Worm (Caenorhabditis elegans) whole organism, L3 larva: ENCODE measurements around the gene F47B8.8.

ENCODE experiments used
- R02D3.7 ChIP-seq: fragments of 150-350 bp; optimal IDR thresholded peaks from 2 replicates; lab custom pipeline; 2014; ENCODE audit warnings: missing biosample characterization, missing genetic modification characterization
- ZK546.5 ChIP-seq: sonication (generic microtip); optimal IDR thresholded peaks from 2 replicates; lab custom pipeline; 2017; ENCODE audit warnings: missing biosample characterization, missing genetic modification characterization
- aly-2 ChIP-seq: fragments of 150-350 bp; optimal IDR thresholded peaks from 2 replicates; lab custom pipeline; 2014; ENCODE audit warnings: missing biosample characterization, missing genetic modification characterization
- ama-1 ChIP-seq: fragments of 150-350 bp; optimal IDR thresholded peaks from 2 replicates; lab custom pipeline; 2018
- ceh-16 ChIP-seq: sonication (generic microtip); optimal IDR thresholded peaks from 2 replicates; lab custom pipeline; 2017; ENCODE audit warnings: missing biosample characterization, missing genetic modification characterization
- ceh-28 ChIP-seq: fragments of 150-350 bp; optimal IDR thresholded peaks from 2 replicates; lab custom pipeline; 2014; ENCODE audit warnings: missing biosample characterization, missing genetic modification reagents, missing genetic modification characterization
- ceh-82 ChIP-seq: fragments of 150-350 bp; optimal IDR thresholded peaks from 2 replicates; lab custom pipeline; 2014; ENCODE audit warnings: missing biosample characterization, missing genetic modification characterization
- ceh-9 ChIP-seq: sonication (generic microtip); optimal IDR thresholded peaks from 2 replicates; lab custom pipeline; 2018; ENCODE audit warnings: missing biosample characterization, missing genetic modification characterization
- daf-12 ChIP-seq: fragments of 150-350 bp; optimal IDR thresholded peaks from 2 replicates; lab custom pipeline; 2014; ENCODE audit warnings: missing biosample characterization, missing genetic modification reagents, missing genetic modification characterization
- egl-27 ChIP-seq: sonication (generic microtip); optimal IDR thresholded peaks from 4 replicates; lab custom pipeline; 2017; ENCODE audit warnings: missing biosample characterization, missing genetic modification reagents, missing genetic modification characterization
- egl-5 ChIP-seq: fragments of 150-350 bp; optimal IDR thresholded peaks from 2 replicates; lab custom pipeline; 2017; ENCODE audit warnings: missing biosample characterization, missing genetic modification reagents, missing genetic modification characterization, inconsistent platforms
- elt-1 ChIP-seq: fragments of 150-350 bp; optimal IDR thresholded peaks from 2 replicates; lab custom pipeline; 2014; ENCODE audit warnings: missing biosample characterization, missing genetic modification characterization
- elt-2 ChIP-seq: sonication (generic microtip); optimal IDR thresholded peaks from 2 replicates; lab custom pipeline; 2016; ENCODE audit warnings: missing genetic modification reagents, mild to moderate bottlenecking, missing genetic modification characterization, missing compliant biosample characterization
- elt-3 ChIP-seq, 3 experiments: fragments of 150-350 bp in 1 of 3; sonication (generic microtip) in 2 of 3; optimal IDR thresholded peaks; 2 replicates in 2 of 3; 4 replicates in 1 of 3; lab custom pipeline; 2014 to 2017; ENCODE audit warnings: missing biosample characterization in 3 of 3, missing genetic modification characterization in 3 of 3
- eor-1 ChIP-seq, 2 experiments: fragments of 150-350 bp; optimal IDR thresholded peaks; 2 replicates each; lab custom pipeline; 2014 to 2018; ENCODE audit warnings: missing biosample characterization in 2 of 2, missing genetic modification characterization in 2 of 2
- fkh-10 ChIP-seq: sonication (generic microtip); optimal IDR thresholded peaks from 2 replicates; lab custom pipeline; 2017; ENCODE audit warnings: missing biosample characterization, missing genetic modification reagents, missing genetic modification characterization
- fkh-2 ChIP-seq: fragments of 150-350 bp; optimal IDR thresholded peaks from 2 replicates; lab custom pipeline; 2014; ENCODE audit warnings: missing biosample characterization, missing genetic modification reagents, missing genetic modification characterization
- fos-1 ChIP-seq: fragments of 150-350 bp; optimal IDR thresholded peaks from 2 replicates; lab custom pipeline; 2014; ENCODE audit warnings: missing biosample characterization, missing genetic modification characterization
- hmg-11 ChIP-seq: sonication (generic microtip); optimal IDR thresholded peaks from 2 replicates; lab custom pipeline; 2016; ENCODE audit warnings: missing genetic modification characterization, missing compliant biosample characterization
- jun-1 ChIP-seq: fragments of 150-350 bp; optimal IDR thresholded peaks from 2 replicates; lab custom pipeline; 2014; ENCODE audit warnings: missing biosample characterization, missing genetic modification reagents, missing genetic modification characterization
- lin-15B ChIP-seq: fragments of 150-350 bp; optimal IDR thresholded peaks from 2 replicates; lab custom pipeline; 2014; ENCODE audit warnings: missing biosample characterization, missing genetic modification characterization
- lin-39 ChIP-seq: fragments of 150-350 bp; optimal IDR thresholded peaks from 2 replicates; lab custom pipeline; 2018; ENCODE audit warnings: missing biosample characterization, missing genetic modification reagents, missing genetic modification characterization
- lsy-12 ChIP-seq: sonication (generic microtip); optimal IDR thresholded peaks from 2 replicates; lab custom pipeline; 2016; ENCODE audit warnings: mild to moderate bottlenecking, missing genetic modification characterization, missing compliant biosample characterization
- mdl-1 ChIP-seq: fragments of 150-350 bp; optimal IDR thresholded peaks from 2 replicates; lab custom pipeline; 2014; ENCODE audit warnings: missing biosample characterization, missing genetic modification characterization
- mml-1 ChIP-seq: fragments of 150-350 bp; sonication (generic microtip); optimal IDR thresholded peaks from 3 replicates; lab custom pipeline; 2014; ENCODE audit warnings: missing biosample characterization, missing genetic modification characterization
- nfya-1 ChIP-seq: sonication (generic microtip); optimal IDR thresholded peaks from 2 replicates; lab custom pipeline; 2017; ENCODE audit warnings: missing genetic modification characterization, mild to moderate bottlenecking, missing compliant biosample characterization, antibody characterized with exemption, moderate library complexity; ENCODE audit not compliant: insufficient read depth
- nhr-11 ChIP-seq: fragments of 150-350 bp; optimal IDR thresholded peaks from 2 replicates; lab custom pipeline; 2014; ENCODE audit warnings: missing biosample characterization, missing genetic modification characterization
- nhr-12 ChIP-seq: fragments of 150-350 bp; optimal IDR thresholded peaks from 2 replicates; lab custom pipeline; 2014; ENCODE audit warnings: missing biosample characterization, missing genetic modification characterization
- nhr-23 ChIP-seq: fragments of 150-350 bp; optimal IDR thresholded peaks from 2 replicates; lab custom pipeline; 2014; ENCODE audit warnings: missing biosample characterization, missing genetic modification reagents, missing genetic modification characterization
- nhr-237 ChIP-seq: fragments of 150-350 bp; optimal IDR thresholded peaks from 2 replicates; lab custom pipeline; 2014; ENCODE audit warnings: missing biosample characterization, missing genetic modification characterization
- nhr-25 ChIP-seq: sonication (generic microtip); optimal IDR thresholded peaks from 2 replicates; lab custom pipeline; 2017; ENCODE audit warnings: missing biosample characterization, missing genetic modification characterization
- nhr-28 ChIP-seq: fragments of 150-350 bp; optimal IDR thresholded peaks from 2 replicates; lab custom pipeline; 2014; ENCODE audit warnings: missing biosample characterization, missing genetic modification characterization
- nhr-43 ChIP-seq: sonication (generic microtip); optimal IDR thresholded peaks from 2 replicates; lab custom pipeline; 2016; ENCODE audit warnings: mild to moderate bottlenecking, missing genetic modification characterization, missing compliant biosample characterization; ENCODE audit not compliant: poor library complexity, severe bottlenecking
- nhr-67 ChIP-seq: fragments of 150-350 bp; optimal IDR thresholded peaks from 2 replicates; lab custom pipeline; 2014; ENCODE audit warnings: missing biosample characterization, missing genetic modification characterization
- nhr-76 ChIP-seq: fragments of 150-350 bp; sonication (generic microtip); optimal IDR thresholded peaks from 5 replicates; lab custom pipeline; 2014; ENCODE audit warnings: missing biosample characterization, missing genetic modification characterization
- nhr-77 ChIP-seq: fragments of 150-350 bp; optimal IDR thresholded peaks from 2 replicates; lab custom pipeline; 2014; ENCODE audit warnings: missing biosample characterization, missing genetic modification characterization
- pha-4 ChIP-seq: fragments of 150-350 bp; optimal IDR thresholded peaks from 2 replicates; lab custom pipeline; 2014; ENCODE audit warnings: missing biosample characterization, missing genetic modification reagents, missing genetic modification characterization
- pqm-1 ChIP-seq: fragments of 150-350 bp; optimal IDR thresholded peaks from 2 replicates; lab custom pipeline; 2017; ENCODE audit warnings: missing biosample characterization, missing genetic modification characterization, inconsistent platforms
- sea-2 ChIP-seq: fragments of 150-350 bp; sonication (generic microtip); optimal IDR thresholded peaks from 4 replicates; lab custom pipeline; 2014; ENCODE audit warnings: missing biosample characterization, missing genetic modification reagents, missing genetic modification characterization
- skn-1 ChIP-seq: fragments of 150-350 bp; optimal IDR thresholded peaks from 2 replicates; lab custom pipeline; 2014; ENCODE audit warnings: missing biosample characterization, missing genetic modification characterization
- snpc-4 ChIP-seq: fragments of 150-350 bp; optimal IDR thresholded peaks from 2 replicates; lab custom pipeline; 2014; ENCODE audit warnings: missing biosample characterization, missing genetic modification characterization
- tbx-2 ChIP-seq: sonication (generic microtip); optimal IDR thresholded peaks from 2 replicates; lab custom pipeline; 2016; ENCODE audit warnings: mild to moderate bottlenecking, missing genetic modification characterization, missing compliant biosample characterization
- unc-39 ChIP-seq: sonication (generic microtip); optimal IDR thresholded peaks from 4 replicates; lab custom pipeline; 2017; ENCODE audit warnings: missing biosample characterization, missing genetic modification characterization
- unc-62 ChIP-seq: fragments of 150-350 bp; sonication (generic microtip); optimal IDR thresholded peaks from 4 replicates; lab custom pipeline; 2014; ENCODE audit warnings: missing biosample characterization, missing genetic modification reagents, missing genetic modification characterization
- zag-1 ChIP-seq: fragments of 150-350 bp; optimal IDR thresholded peaks from 2 replicates; lab custom pipeline; 2014; ENCODE audit warnings: missing biosample characterization, missing genetic modification characterization
- ztf-11 ChIP-seq: fragments of 150-350 bp; optimal IDR thresholded peaks from 2 replicates; lab custom pipeline; 2014; ENCODE audit warnings: missing biosample characterization, missing genetic modification characterization
- ztf-4 ChIP-seq: fragments of 150-350 bp; optimal IDR thresholded peaks from 2 replicates; lab custom pipeline; 2014; ENCODE audit warnings: missing biosample characterization, missing genetic modification characterization

Gene F47B8.8

DNA sequence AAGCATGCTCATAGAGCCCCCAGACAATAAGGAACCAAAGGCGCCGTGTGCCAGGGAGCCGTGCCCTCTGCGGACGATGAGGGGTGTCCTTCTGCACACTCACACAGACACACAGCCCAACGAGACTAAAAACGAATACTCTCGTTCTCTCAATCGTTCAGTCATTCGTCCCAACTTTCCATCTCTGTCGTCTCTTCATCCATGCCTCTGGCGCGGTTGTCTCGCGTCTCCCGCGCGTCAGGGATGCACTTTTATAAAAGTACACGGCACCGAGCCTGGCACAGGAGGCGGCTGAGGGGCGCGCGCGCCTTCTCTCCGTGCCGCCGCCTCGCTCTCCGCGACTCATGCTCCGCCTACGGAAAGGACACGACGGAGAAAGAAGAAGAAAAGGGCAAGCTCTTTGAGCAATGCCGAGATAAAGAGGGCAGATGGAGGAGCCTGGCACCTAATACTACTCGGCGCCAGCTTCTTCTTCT lies 35.0 kb downstream of the F47B8.8 start:
- TF ChIP-seq pha-4 (tag; lab: Kevin White, UChicago) (no peak), egl-27 (no peak), ceh-9 (no peak), ama-1 (lab: Kevin White, UChicago) (no peak), ztf-4 (no peak), nhr-12 (tag; lab: Kevin White, UChicago) (no peak), ceh-16 (tag; lab: Kevin White, UChicago) (no peak), sea-2 (GFP tag; lab: Kevin White, UChicago) (no peak), nhr-67 (tag; lab: Kevin White, UChicago) (no peak), elt-3 (tag; optimal IDR thresholded peaks at IDR 0.05; lab: Kevin White, UChicago) (no peak), skn-1 (tag; lab: Kevin White, UChicago) (peak; percentile 63), ceh-82 (tag; lab: Kevin White, UChicago) (peak; percentile 72), jun-1 (peak; percentile 15), R02D3.7 (tag; lab: Kevin White, UChicago) (peak; percentile 52), nhr-23 (peak; percentile 90), snpc-4 (peak; percentile 44), egl-5 (no peak), mdl-1 (tag; lab: Kevin White, UChicago) (peak; percentile 70), ztf-11 (tag; lab: Kevin White, UChicago) (peak; percentile 38), elt-1 (tag; lab: Kevin White, UChicago) (peak; percentile 22), hmg-11 (tag; lab: Kevin White, UChicago) (peak; percentile 83), daf-12 (tag; lab: Kevin White, UChicago) (peak; percentile 99), eor-1 (tag; optimal IDR thresholded peaks at IDR 0.05; lab: Kevin White, UChicago) (no peak), ZK546.5 (tag; lab: Kevin White, UChicago) (no peak), nhr-76 (no peak), aly-2 (tag; lab: Kevin White, UChicago) (no peak), nhr-237 (tag; lab: Kevin White, UChicago) (no peak), lsy-12 (tag; lab: Kevin White, UChicago) (peak; percentile 86), nhr-43 (tag; lab: Kevin White, UChicago) (peak; percentile 74), unc-62 (GFP tag; lab: Kevin White, UChicago) (peak; percentile 85), nfya-1 (tag; lab: Kevin White, UChicago) (peak; percentile 95), mml-1 (tag; lab: Kevin White, UChicago) (no peak), fkh-10 (GFP tag; lab: Kevin White, UChicago) (no peak), elt-2 (peak; percentile 32), nhr-25 (peak; percentile 77), tbx-2 (tag; lab: Kevin White, UChicago) (peak; percentile 88), ceh-28 (peak; percentile 72), fos-1 (tag; lab: Kevin White, UChicago) (peak; percentile 82), zag-1 (tag; lab: Kevin White, UChicago) (peak; percentile 65), pqm-1 (tag; lab: Kevin White, UChicago) (peak; percentile 39), fkh-2 (tag; lab: Kevin White, UChicago) (peak; percentile 63), unc-39 (tag; lab: Kevin White, UChicago) (no peak), lin-39 (tag; lab: Kevin White, UChicago) (peak; percentile 82), nhr-28 (tag; lab: Kevin White, UChicago) (no peak), nhr-11 (tag; lab: Kevin White, UChicago) (no peak), lin-15B (tag; lab: Kevin White, UChicago) (peak; percentile 24), nhr-77 (tag; lab: Kevin White, UChicago) (no peak)
